Worm (Caenorhabditis elegans) whole organism, young adult: ENCODE data around the gene F35F11.2.

Source experiments
- F22D6.2 ChIP-seq: sonication (generic microtip); optimal IDR thresholded peaks from 2 replicates; lab custom pipeline; 2016; ENCODE audit warnings: mild to moderate bottlenecking, missing genetic modification characterization, missing compliant biosample characterization
- F37B4.10 ChIP-seq: fragments of 200-800 bp; sonication (Bioruptor generic); IDR thresholded peaks from 2 replicates; pipeline ENCODE4 v1.3.6; 2022; ENCODE audit warnings: missing genetic modification characterization, missing compliant biosample characterization
- K12H6.12 ChIP-seq: fragments of 200-800 bp; sonication (Bioruptor generic); optimal IDR thresholded peaks from 2 replicates; lab custom pipeline; 2018; ENCODE audit warnings: mild to moderate bottlenecking, missing genetic modification characterization, missing compliant biosample characterization
- T26A5.8 ChIP-seq: sonication (generic microtip); optimal IDR thresholded peaks from 2 replicates; lab custom pipeline; 2016; ENCODE audit warnings: missing genetic modification characterization, missing compliant biosample characterization
- Y56A3A.18 ChIP-seq: fragments of 200-800 bp; sonication (Bioruptor generic); IDR thresholded peaks from 2 replicates; pipeline ENCODE4 v1.3.6; 2022; ENCODE audit warnings: missing genetic modification reagents, missing genetic modification characterization, missing compliant biosample characterization
- Y67H2A.10 ChIP-seq: fragments of 200-800 bp; sonication (Bioruptor generic); conservative IDR thresholded peaks from 2 replicates; pipeline ENCODE4 v1.3.6; 2022; ENCODE audit warnings: missing genetic modification reagents, missing genetic modification characterization, missing compliant biosample characterization
- akir-1 ChIP-seq: fragments of 200-800 bp; sonication (Bioruptor generic); optimal IDR thresholded peaks from 2 replicates; lab custom pipeline; 2018; ENCODE audit warnings: mild to moderate bottlenecking, missing genetic modification characterization, moderate library complexity, missing compliant biosample characterization
- atf-7 ChIP-seq: sonication (generic microtip); optimal IDR thresholded peaks from 2 replicates; lab custom pipeline; 2017; ENCODE audit warnings: mild to moderate bottlenecking, missing genetic modification characterization, missing compliant biosample characterization
- attf-3 ChIP-seq: fragments of 200-800 bp; sonication (Bioruptor generic); conservative IDR thresholded peaks from 2 replicates; pipeline ENCODE4 v1.3.6; 2022; ENCODE audit warnings: missing genetic modification reagents, missing genetic modification characterization, missing compliant biosample characterization
- attf-5 ChIP-seq: fragments of 200-800 bp; sonication (Bioruptor generic); optimal IDR thresholded peaks from 2 replicates; lab custom pipeline; 2018; ENCODE audit warnings: mild to moderate bottlenecking, missing genetic modification characterization, missing compliant biosample characterization
- bed-1 ChIP-seq: fragments of 200-800 bp; sonication (Bioruptor generic); IDR thresholded peaks from 2 replicates; pipeline ENCODE4 v1.3.6; 2022; ENCODE audit warnings: missing genetic modification reagents, missing genetic modification characterization, missing compliant biosample characterization
- cebp-1 ChIP-seq, 2 experiments: fragments of 200-800 bp in 1 of 2; sonication (Bioruptor generic) in 1 of 2; sonication (generic microtip) in 1 of 2; IDR thresholded peaks in 1 of 2; optimal IDR thresholded peaks in 1 of 2; 2 replicates each; pipeline versions ENCODE4 v1.3.6 to Lab custom; 2017 to 2022; ENCODE audit warnings: missing compliant biosample characterization in 2 of 2, missing genetic modification characterization in 2 of 2, mild to moderate bottlenecking in 1 of 2, missing genetic modification reagents in 1 of 2, moderate library complexity in 1 of 2
- ceh-27 ChIP-seq: fragments of 200-800 bp; sonication (Bioruptor generic); optimal IDR thresholded peaks from 2 replicates; lab custom pipeline; 2018; ENCODE audit warnings: mild to moderate bottlenecking, missing genetic modification characterization, moderate library complexity, missing compliant biosample characterization
- ceh-40 ChIP-seq: fragments of 200-800 bp; sonication (Bioruptor generic); IDR thresholded peaks from 2 replicates; pipeline ENCODE4 v1.3.6; 2022; ENCODE audit warnings: missing genetic modification characterization, missing compliant biosample characterization
- ceh-58 ChIP-seq: fragments of 200-800 bp; sonication (Bioruptor generic); IDR thresholded peaks from 2 replicates; pipeline ENCODE4 v1.3.6; 2022; ENCODE audit warnings: missing genetic modification characterization, missing compliant biosample characterization
- ceh-91 ChIP-seq: fragments of 200-800 bp; sonication (Bioruptor generic); IDR thresholded peaks from 2 replicates; pipeline ENCODE4 v1.3.6; 2022; ENCODE audit warnings: missing genetic modification reagents, missing genetic modification characterization, missing compliant biosample characterization
- chd-7 ChIP-seq: sonication (generic microtip); optimal IDR thresholded peaks from 2 replicates; lab custom pipeline; 2016; ENCODE audit warnings: mild to moderate bottlenecking, missing genetic modification characterization, moderate library complexity, missing compliant biosample characterization
- dox-1 ChIP-seq: fragments of 200-800 bp; sonication (Bioruptor generic); IDR thresholded peaks from 2 replicates; pipeline ENCODE4 v1.3.6; 2022; ENCODE audit warnings: missing genetic modification reagents, missing genetic modification characterization, missing compliant biosample characterization
- dpl-1 ChIP-seq: fragments of 150-350 bp; optimal IDR thresholded peaks from 2 replicates; lab custom pipeline; 2014; ENCODE audit warnings: missing biosample characterization, missing genetic modification reagents, missing genetic modification characterization
- efl-1 ChIP-seq: fragments of 150-350 bp; optimal IDR thresholded peaks from 2 replicates; lab custom pipeline; 2014; ENCODE audit warnings: missing biosample characterization, missing genetic modification reagents, missing genetic modification characterization
- egrh-3 ChIP-seq: fragments of 200-800 bp; sonication (Bioruptor generic); IDR thresholded peaks from 2 replicates; pipeline ENCODE4 v1.3.6; 2022; ENCODE audit warnings: missing genetic modification reagents, missing genetic modification characterization, missing compliant biosample characterization
- him-1 ChIP-seq: sonication (generic microtip); optimal IDR thresholded peaks from 2 replicates; lab custom pipeline; 2016; ENCODE audit warnings: missing genotype, missing genetic modification reagents, missing genetic modification characterization, missing compliant biosample characterization
- hlh-26 ChIP-seq: fragments of 200-800 bp; sonication (Bioruptor generic); conservative IDR thresholded peaks from 2 replicates; pipeline ENCODE4 v1.3.6; 2022; ENCODE audit warnings: missing genetic modification reagents, missing genetic modification characterization, missing compliant biosample characterization
- hmg-1.2 ChIP-seq: fragments of 200-800 bp; sonication (Bioruptor generic); IDR thresholded peaks from 2 replicates; pipeline ENCODE4 v1.3.6; 2022; ENCODE audit warnings: missing genetic modification reagents, missing genetic modification characterization, missing compliant biosample characterization
- lag-1 ChIP-seq: fragments of 200-800 bp; sonication (Bioruptor generic); IDR thresholded peaks from 2 replicates; pipeline ENCODE4 v1.3.6; 2022; ENCODE audit warnings: missing genetic modification reagents, missing genetic modification characterization, missing compliant biosample characterization
- lin-35 ChIP-seq, 3 experiments: fragments of 150-350 bp in 2 of 3; sonication (generic microtip) in 1 of 3; optimal IDR thresholded peaks; 2 replicates each; lab custom pipeline; 2014 to 2018; ENCODE audit warnings: missing biosample characterization in 3 of 3, missing genetic modification characterization in 3 of 3, missing genetic modification reagents in 3 of 3
- lir-1 ChIP-seq: fragments of 200-800 bp; sonication (Bioruptor generic); conservative IDR thresholded peaks from 2 replicates; pipeline ENCODE4 v1.3.6; 2022; ENCODE audit warnings: missing genetic modification reagents, missing genetic modification characterization, missing compliant biosample characterization
- lsl-1 ChIP-seq: fragments of 200-800 bp; sonication (Bioruptor generic); optimal IDR thresholded peaks from 2 replicates; lab custom pipeline; 2018; ENCODE audit warnings: mild to moderate bottlenecking, missing genetic modification characterization, moderate library complexity, missing compliant biosample characterization
- madf-8 ChIP-seq: fragments of 200-800 bp; sonication (Bioruptor generic); conservative IDR thresholded peaks from 2 replicates; pipeline ENCODE4 v1.3.6; 2022; ENCODE audit warnings: missing genetic modification reagents, missing genetic modification characterization, missing compliant biosample characterization
- mcd-1 ChIP-seq: fragments of 200-800 bp; sonication (Bioruptor generic); IDR thresholded peaks from 2 replicates; pipeline ENCODE4 v1.3.6; 2022; ENCODE audit warnings: missing genetic modification reagents, missing genetic modification characterization, missing compliant biosample characterization
- mel-28 ChIP-seq: sonication (generic microtip); optimal IDR thresholded peaks from 2 replicates; lab custom pipeline; 2016; ENCODE audit warnings: borderline replicate concordance, mild to moderate bottlenecking, missing genetic modification characterization, missing compliant biosample characterization
- nhr-80 ChIP-seq: sonication (generic microtip); optimal IDR thresholded peaks from 2 replicates; lab custom pipeline; 2016; ENCODE audit warnings: missing genetic modification characterization, missing compliant biosample characterization
- snpc-1.3 ChIP-seq: sonication (generic microtip); optimal IDR thresholded peaks from 2 replicates; lab custom pipeline; 2017; ENCODE audit warnings: missing genetic modification characterization, mild to moderate bottlenecking, missing compliant biosample characterization, antibody characterized with exemption, moderate library complexity, missing genotype, missing genetic modification reagents; ENCODE audit not compliant: insufficient read depth
- somi-1 ChIP-seq: fragments of 200-800 bp; sonication (Bioruptor generic); optimal IDR thresholded peaks from 2 replicates; lab custom pipeline; 2018; ENCODE audit warnings: mild to moderate bottlenecking, missing genetic modification characterization, missing compliant biosample characterization
- unc-130 ChIP-seq: sonication (generic microtip); optimal IDR thresholded peaks from 2 replicates; lab custom pipeline; 2016; ENCODE audit warnings: missing genetic modification reagents, missing genetic modification characterization, missing compliant biosample characterization
- zfh-2 ChIP-seq: fragments of 200-800 bp; sonication (Bioruptor generic); conservative IDR thresholded peaks from 2 replicates; pipeline ENCODE4 v1.3.6; 2022; ENCODE audit warnings: missing genetic modification reagents, missing genetic modification characterization, missing compliant biosample characterization
- zim-3 ChIP-seq: sonication (generic microtip); optimal IDR thresholded peaks from 2 replicates; lab custom pipeline; 2017; ENCODE audit warnings: mild to moderate bottlenecking, missing genetic modification characterization, moderate library complexity, missing compliant biosample characterization
- ztf-18 ChIP-seq: sonication (generic microtip); optimal IDR thresholded peaks from 2 replicates; lab custom pipeline; 2016; ENCODE audit warnings: missing genotype, mild to moderate bottlenecking, missing genetic modification characterization, missing compliant biosample characterization
- ztf-25 ChIP-seq: fragments of 200-800 bp; sonication (Bioruptor generic); IDR thresholded peaks from 2 replicates; pipeline ENCODE4 v1.3.6; 2022; ENCODE audit warnings: missing genetic modification reagents, missing genetic modification characterization, missing compliant biosample characterization
- ztf-28 ChIP-seq: fragments of 200-800 bp; sonication (Bioruptor generic); IDR thresholded peaks from 2 replicates; pipeline ENCODE4 v1.3.6; 2022; ENCODE audit warnings: missing genetic modification reagents, missing genetic modification characterization, missing compliant biosample characterization
- ztf-3 ChIP-seq: fragments of 200-800 bp; sonication (Bioruptor generic); optimal IDR thresholded peaks from 2 replicates; lab custom pipeline; 2018; ENCODE audit warnings: mild to moderate bottlenecking, missing genetic modification characterization, missing compliant biosample characterization

Gene F35F11.2

DNA sequence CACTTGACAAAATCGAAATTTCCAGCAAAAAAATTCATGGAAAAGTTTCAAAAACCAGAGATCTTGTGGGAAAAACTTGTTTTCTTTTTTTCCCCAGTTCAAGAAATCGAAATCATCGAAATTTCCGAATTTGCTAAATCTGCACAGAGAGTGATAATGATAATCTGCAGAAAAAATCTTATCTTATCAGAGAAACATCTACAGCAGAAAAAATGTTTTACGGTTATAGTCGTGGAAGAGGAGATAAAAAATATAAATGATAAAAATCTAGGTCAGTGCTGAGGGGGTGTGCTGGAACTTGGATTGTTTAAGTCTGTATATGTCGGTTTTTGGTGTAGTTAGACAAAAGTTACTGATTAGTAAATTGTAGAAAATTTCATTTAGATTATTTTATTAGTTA lies 7.7 kb upstream of the F35F11.2 start:
- TF ChIP-seq him-1 (tag; lab: Kevin White, UChicago) (no peak), Y67H2A.10 (GFP tag; lab: Robert Waterston, UW) (no peak), lsl-1 (no peak), ceh-40 (GFP tag; lab: Robert Waterston, UW) (no peak), unc-130 (no peak)

DNA sequence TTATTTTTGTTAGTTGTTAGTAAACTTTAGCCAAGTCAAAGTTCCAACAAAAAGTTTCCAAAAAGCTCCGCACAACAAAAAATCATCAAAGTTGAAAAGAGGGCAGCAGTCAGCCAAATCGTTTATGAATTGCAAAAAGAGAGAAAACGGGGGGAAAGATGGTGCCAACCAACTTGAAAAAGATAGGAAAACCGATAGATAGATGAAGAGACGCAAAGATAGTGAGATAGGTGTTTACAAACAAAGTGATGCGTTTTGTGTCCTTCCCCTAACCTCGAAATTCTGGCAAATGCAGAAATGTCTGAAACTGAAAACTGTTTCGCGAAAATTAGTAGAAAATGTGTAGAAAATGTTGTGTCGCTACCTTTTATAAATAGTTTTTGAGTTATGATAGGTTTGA lies 6.6 kb upstream of the F35F11.2 start:
- peak; percentile 37 for TF ChIP-seq nhr-80
- no peak for TF ChIP-seq atf-7 (tag; lab: Kevin White, UChicago)

DNA sequence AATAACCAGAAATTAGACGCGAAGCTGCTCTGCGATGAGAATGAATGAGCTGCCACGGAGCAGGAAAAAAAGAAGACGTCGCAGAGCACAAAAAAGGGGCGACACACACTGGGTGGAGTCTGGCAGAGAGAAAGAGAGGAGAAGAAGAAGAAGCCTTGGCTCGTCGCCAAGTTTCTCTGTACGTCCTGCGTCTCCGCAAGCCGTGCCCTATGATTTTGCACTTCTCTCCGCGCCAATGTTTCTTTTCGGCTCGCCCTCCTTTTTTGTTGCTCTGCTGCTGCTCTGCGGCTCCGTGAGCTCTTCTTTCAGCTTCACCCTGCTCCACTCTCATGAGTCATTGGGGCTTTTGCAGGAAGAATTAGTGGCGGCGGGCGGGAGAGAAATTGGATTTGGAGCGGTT lies 5.2 kb upstream of the F35F11.2 start, which contains the start of gene hlh-30:
hlh-30 (minus strand) TSS at position 69 of the 400 bp plus-strand sequence.
- no peak for TF ChIP-seq T26A5.8 (tag; lab: Kevin White, UChicago)
- no peak for TF ChIP-seq Y56A3A.18
- TF ChIP-seq hlh-26 (GFP tag; lab: Robert Waterston, UW), result no peak
- TF ChIP-seq lin-35 (GFP tag; optimal IDR thresholded peaks at IDR 0.05; lab: Kevin White, UChicago), result peak in 1 of 3 experiments; percentile 56
- 0 out of 2 replicates have a peak, but pooled peaks have one; percentile 45 for TF ChIP-seq ceh-58 (GFP tag; lab: Robert Waterston, UW)
- no peak for TF ChIP-seq F22D6.2 (tag; lab: Kevin White, UChicago)
- TF ChIP-seq snpc-1.3 (tag; lab: Kevin White, UChicago), result no peak
- TF ChIP-seq mcd-1 (GFP tag; lab: Robert Waterston, UW), result peak; percentile 56
- TF ChIP-seq nhr-80, result peak; percentile 36
- peak; percentile 36 for TF ChIP-seq attf-5 (GFP tag; lab: Kevin White, UChicago)
- TF ChIP-seq hmg-1.2, result peak; percentile 57; the same call in 1 of the 2 replicates
- peak; percentile 8; the same call in 1 of the 2 replicates for TF ChIP-seq attf-3 (GFP tag; lab: Robert Waterston, UW)
- TF ChIP-seq K12H6.12, result peak; percentile 18
- TF ChIP-seq somi-1 (GFP tag; lab: Kevin White, UChicago), result peak; percentile 22
- TF ChIP-seq chd-7 (tag; lab: Kevin White, UChicago), result peak; percentile 27
- TF ChIP-seq zim-3 (tag; lab: Kevin White, UChicago), result no peak
- TF ChIP-seq ztf-25 (GFP tag; lab: Robert Waterston, UW), result no peak
- TF ChIP-seq cebp-1 (GFP tag; IDR thresholded peaks at IDR 0.05; lab: Robert Waterston, UW), result no peak
- TF ChIP-seq cebp-1 (tag; optimal IDR thresholded peaks at IDR 0.05; lab: Kevin White, UChicago), result peak; percentile 49
- no peak for TF ChIP-seq madf-8 (GFP tag; lab: Robert Waterston, UW)
- TF ChIP-seq zfh-2 (GFP tag; lab: Robert Waterston, UW), result peak; percentile 96
- TF ChIP-seq egrh-3 (GFP tag; lab: Robert Waterston, UW), result peak; percentile 61
- TF ChIP-seq bed-1, result no peak
- no peak for TF ChIP-seq ceh-27 (GFP tag; lab: Kevin White, UChicago)
- peak; percentile 63; the same call in 1 of the 2 replicates for TF ChIP-seq dox-1 (GFP tag; lab: Robert Waterston, UW)
- no peak for TF ChIP-seq ceh-91

DNA sequence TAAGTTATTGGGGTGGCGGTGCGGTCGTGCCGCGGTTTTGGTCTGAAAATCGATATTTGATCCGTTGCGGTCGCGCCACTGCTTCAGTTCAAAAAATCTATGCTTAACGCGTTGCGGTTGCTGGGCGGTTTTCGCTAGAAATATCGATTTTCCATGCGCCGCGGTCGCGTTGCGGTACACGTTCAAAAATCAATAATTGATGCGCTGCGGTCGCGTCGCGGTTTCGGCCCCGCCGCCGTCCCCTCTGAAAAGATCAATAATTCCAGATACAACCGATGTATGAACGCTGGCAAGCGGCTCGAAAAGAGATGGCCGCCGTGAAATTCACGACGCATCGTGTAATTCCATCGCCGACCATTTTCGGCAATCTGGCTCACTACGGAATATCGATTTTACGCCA lies 922 bp downstream of the F35F11.2 start:
- no peak for TF ChIP-seq ceh-91
- peak; percentile 59 for TF ChIP-seq zfh-2 (GFP tag; lab: Robert Waterston, UW)
- TF ChIP-seq, all 124 proteins: peak for 1

DNA sequence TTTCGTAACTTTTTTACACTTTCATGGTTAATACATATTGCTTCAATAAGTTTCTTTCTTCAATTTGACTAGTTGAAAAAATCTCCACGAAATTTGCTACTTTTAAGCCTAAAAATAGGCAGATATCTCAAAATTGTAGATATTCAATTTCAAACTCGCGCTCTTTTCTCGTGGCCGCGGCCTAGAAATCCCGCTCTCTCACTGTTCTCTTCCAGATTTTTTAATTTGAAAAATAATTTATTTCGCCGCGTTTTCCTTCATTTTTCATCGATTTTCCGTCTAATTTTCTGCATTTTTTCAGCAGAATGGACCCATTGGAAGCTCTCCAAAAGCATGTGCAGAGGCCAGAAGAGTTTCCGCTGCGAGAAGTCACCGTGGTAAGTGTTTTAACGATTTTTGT lies 2.2 kb downstream of the F35F11.2 start, which contains the start of gene cdc-73:
cdc-73 (plus strand) TSS at position 302 of the 400 bp plus-strand sequence.
- TF ChIP-seq lin-35 (GFP tag; optimal IDR thresholded peaks at IDR 0.05; lab: Kevin White, UChicago), result peak in 1 of 3 experiments; percentile 60
- TF ChIP-seq ztf-18, result peak; percentile 21
- TF ChIP-seq attf-5 (GFP tag; lab: Kevin White, UChicago), result peak; percentile 6
- TF ChIP-seq F37B4.10 (GFP tag; lab: Robert Waterston, UW), result no peak
- peak; percentile 71 for TF ChIP-seq efl-1 (GFP tag; lab: Kevin White, UChicago)
- TF ChIP-seq lag-1 (GFP tag; lab: Robert Waterston, UW), result no peak
- peak; percentile 29 for TF ChIP-seq unc-130
- no peak for TF ChIP-seq egrh-3 (GFP tag; lab: Robert Waterston, UW)
- no peak for TF ChIP-seq ceh-40 (GFP tag; lab: Robert Waterston, UW)
- TF ChIP-seq dpl-1 (GFP tag; lab: Kevin White, UChicago), result peak; percentile 75
- TF ChIP-seq lir-1, result no peak
- peak; percentile 70; the same call in 1 of the 2 replicates for TF ChIP-seq ztf-28
- no peak for TF ChIP-seq akir-1 (GFP tag; lab: Kevin White, UChicago)
- no peak for TF ChIP-seq mel-28 (tag; lab: Kevin White, UChicago)
- TF ChIP-seq ztf-3, result no peak
